Fruit fly (Drosophila melanogaster) whole organism, embryonic: ENCODE results near the gene CG8944.

Experiments used
- Abd-B ChIP-seq: fragments of 200-800 bp; sonication (Bioruptor generic); optimal IDR thresholded peaks from 2 replicates; lab custom pipeline; 2018; ENCODE audit warnings: missing biosample characterization, mild to moderate bottlenecking, missing genetic modification characterization, moderate library complexity
- Ada2b ChIP-seq: fragments of 200-800 bp; sonication (Bioruptor generic); IDR thresholded peaks from 2 replicates; pipeline ENCODE4 v1.3.6; 2022; ENCODE audit warnings: missing biosample characterization, missing genetic modification characterization
- Adf1 ChIP-seq: fragments of 200-800 bp; sonication (Bioruptor generic); IDR thresholded peaks from 2 replicates; pipeline ENCODE4 v1.3.6; 2022; ENCODE audit warnings: missing biosample characterization, missing genetic modification characterization
- CG10209 ChIP-seq: fragments of 200-800 bp; sonication (Bioruptor generic); optimal IDR thresholded peaks from 3 replicates; lab custom pipeline; 2017; ENCODE audit warnings: missing biosample characterization, mild to moderate bottlenecking, missing genetic modification characterization, missing genetic modification reagents
- CG10959 ChIP-seq: fragments of 200-800 bp; sonication (Bioruptor generic); IDR thresholded peaks from 2 replicates; pipeline ENCODE4 v1.3.6; 2022; ENCODE audit warnings: missing biosample characterization, missing genetic modification characterization
- CG12071 ChIP-seq: fragments of 200-800 bp; sonication (Bioruptor generic); optimal IDR thresholded peaks from 3 replicates; lab custom pipeline; 2018; ENCODE audit warnings: missing biosample characterization, mild to moderate bottlenecking, missing genetic modification characterization
- CG12219 ChIP-seq: fragments of 200-800 bp; sonication (Bioruptor generic); optimal IDR thresholded peaks from 3 replicates; lab custom pipeline; 2018; ENCODE audit warnings: missing biosample characterization, mild to moderate bottlenecking, missing genetic modification characterization
- CG12659 ChIP-seq: fragments of 200-800 bp; sonication (Bioruptor generic); optimal IDR thresholded peaks from 3 replicates; lab custom pipeline; 2017; ENCODE audit warnings: mild to moderate bottlenecking, missing biosample characterization, missing genetic modification reagents, missing genetic modification characterization
- CG12769 ChIP-seq: fragments of 200-800 bp; sonication (Bioruptor generic); optimal IDR thresholded peaks from 2 replicates; lab custom pipeline; 2019; ENCODE audit warnings: missing biosample characterization, mild to moderate bottlenecking, missing genetic modification characterization, moderate library complexity
- CG12942 ChIP-seq: fragments of 200-800 bp; sonication (Bioruptor generic); optimal IDR thresholded peaks from 3 replicates; lab custom pipeline; 2016; ENCODE audit warnings: missing biosample characterization, missing genetic modification characterization
- CG13424 ChIP-seq: fragments of 200-800 bp; sonication (Bioruptor generic); optimal IDR thresholded peaks from 2 replicates; lab custom pipeline; 2019; ENCODE audit warnings: missing biosample characterization, mild to moderate bottlenecking, missing genetic modification characterization, moderate library complexity
- CG14667 ChIP-seq: fragments of 200-800 bp; sonication (Bioruptor generic); IDR thresholded peaks from 2 replicates; pipeline ENCODE4 v1.3.6; 2022; ENCODE audit warnings: missing biosample characterization, missing genetic modification characterization
- CG14965 ChIP-seq: fragments of 200-800 bp; sonication (Bioruptor generic); optimal IDR thresholded peaks from 2 replicates; lab custom pipeline; 2016; ENCODE audit warnings: missing biosample characterization, missing genetic modification characterization, borderline replicate concordance
- CG15269 ChIP-seq: fragments of 200-800 bp; sonication (Bioruptor generic); optimal IDR thresholded peaks from 2 replicates; lab custom pipeline; 2018; ENCODE audit warnings: missing biosample characterization, mild to moderate bottlenecking, missing genetic modification characterization, moderate library complexity
- CG18619 ChIP-seq: fragments of 200-800 bp; sonication (Bioruptor generic); optimal IDR thresholded peaks from 3 replicates; lab custom pipeline; 2017; ENCODE audit warnings: missing biosample characterization, mild to moderate bottlenecking, missing genetic modification characterization
- CG2875 ChIP-seq: fragments of 200-800 bp; sonication (Bioruptor generic); optimal IDR thresholded peaks from 2 replicates; lab custom pipeline; 2017; ENCODE audit warnings: missing biosample characterization, mild to moderate bottlenecking, missing genetic modification characterization, missing genetic modification reagents
- CG3281 ChIP-seq: fragments of 200-800 bp; sonication (Bioruptor generic); optimal IDR thresholded peaks from 3 replicates; lab custom pipeline; 2017; ENCODE audit warnings: missing biosample characterization, mild to moderate bottlenecking, missing genetic modification characterization
- CG34376 ChIP-seq: fragments of 200-800 bp; sonication (Bioruptor generic); optimal IDR thresholded peaks from 2 replicates; lab custom pipeline; 2018; ENCODE audit warnings: missing biosample characterization, mild to moderate bottlenecking, missing genetic modification characterization
- CG4360 ChIP-seq: fragments of 200-800 bp; sonication (Bioruptor generic); IDR thresholded peaks from 2 replicates; pipeline ENCODE4 v1.3.6; 2022; ENCODE audit warnings: missing biosample characterization, missing genetic modification characterization
- CG4404 ChIP-seq: fragments of 200-800 bp; sonication (Bioruptor generic); IDR thresholded peaks from 2 replicates; pipeline ENCODE4 v1.3.6; 2022; ENCODE audit warnings: missing biosample characterization, missing genetic modification characterization
- CG5180 ChIP-seq: fragments of 200-800 bp; sonication (Bioruptor generic); optimal IDR thresholded peaks from 3 replicates; lab custom pipeline; 2017; ENCODE audit warnings: missing biosample characterization, missing genetic modification characterization, mild to moderate bottlenecking, moderate library complexity, missing genetic modification reagents
- CG9797 ChIP-seq: fragments of 200-800 bp; sonication (Bioruptor generic); optimal IDR thresholded peaks from 3 replicates; lab custom pipeline; 2018; ENCODE audit warnings: missing biosample characterization, mild to moderate bottlenecking, missing genetic modification characterization
- CG9876 ChIP-seq: fragments of 200-800 bp; sonication (Bioruptor generic); optimal IDR thresholded peaks from 2 replicates; lab custom pipeline; 2016; ENCODE audit warnings: missing biosample characterization, missing genetic modification characterization
- D ChIP-seq, 2 experiments: fragments of 200-800 bp in 1 of 2; fragments of >200 bp in 1 of 2; sonication (Bioruptor generic) in 1 of 2; optimal IDR thresholded peaks; 2 replicates in 1 of 2; 3 replicates in 1 of 2; lab custom pipeline; 2017; ENCODE audit warnings: mild to moderate bottlenecking in 1 of 2, missing biosample characterization in 1 of 2, missing genetic modification characterization in 1 of 2, missing genetic modification reagents in 1 of 2
- Drgx ChIP-seq: fragments of 200-800 bp; sonication (Bioruptor generic); IDR thresholded peaks from 2 replicates; pipeline ENCODE4 v1.3.6; 2022; ENCODE audit warnings: missing biosample characterization, missing genetic modification characterization
- HLH3B ChIP-seq: fragments of 200-800 bp; sonication (Bioruptor generic); IDR thresholded peaks from 2 replicates; pipeline ENCODE4 v1.3.6; 2022; ENCODE audit warnings: missing biosample characterization, missing genetic modification characterization
- Hand ChIP-seq: fragments of 200-800 bp; sonication (Bioruptor generic); optimal IDR thresholded peaks from 2 replicates; lab custom pipeline; 2017; ENCODE audit warnings: mild to moderate bottlenecking, missing biosample characterization, missing genetic modification reagents, missing genetic modification characterization
- Hey ChIP-seq: fragments of 200-800 bp; sonication (Bioruptor generic); optimal IDR thresholded peaks from 3 replicates; lab custom pipeline; 2018; ENCODE audit warnings: missing biosample characterization, mild to moderate bottlenecking, missing genetic modification characterization
- MBD-R2 ChIP-seq: fragments of 200-800 bp; sonication (Bioruptor generic); IDR thresholded peaks from 2 replicates; pipeline ENCODE4 v1.3.6; 2022; ENCODE audit warnings: missing biosample characterization, missing genetic modification characterization
- Ssrp ChIP-seq: fragments of 200-800 bp; sonication (Bioruptor generic); optimal IDR thresholded peaks from 2 replicates; lab custom pipeline; 2018; ENCODE audit warnings: missing biosample characterization, mild to moderate bottlenecking, missing genetic modification characterization, moderate library complexity
- aop ChIP-seq: fragments of 200-800 bp; sonication (Bioruptor generic); IDR thresholded peaks from 2 replicates; pipeline ENCODE4 v1.3.6; 2022; ENCODE audit warnings: missing biosample characterization, missing genetic modification characterization
- chif ChIP-seq, 2 experiments: fragments of 200-800 bp; sonication (Bioruptor generic); optimal IDR thresholded peaks; 3 replicates each; lab custom pipeline; 2016; ENCODE audit warnings: missing biosample characterization in 2 of 2, missing genetic modification characterization in 2 of 2
- ci ChIP-seq: fragments of 200-800 bp; sonication (Bioruptor generic); IDR thresholded peaks from 3 replicates; pipeline ENCODE4 v1.3.6; 2022; ENCODE audit warnings: missing biosample characterization, missing genetic modification characterization
- dan ChIP-seq: fragments of 200-800 bp; sonication (Bioruptor generic); IDR thresholded peaks from 2 replicates; pipeline ENCODE4 v1.3.6; 2022; ENCODE audit warnings: missing biosample characterization, missing genetic modification characterization
- danr ChIP-seq: fragments of 200-800 bp; sonication (Bioruptor generic); IDR thresholded peaks from 2 replicates; pipeline ENCODE4 v1.3.6; 2022; ENCODE audit warnings: missing biosample characterization, missing genetic modification characterization
- dysf ChIP-seq: fragments of 200-800 bp; sonication (Bioruptor generic); IDR thresholded peaks from 3 replicates; pipeline ENCODE4 v1.3.6; 2022; ENCODE audit warnings: missing biosample characterization, missing genetic modification characterization
- gro ChIP-seq: fragments of 200-800 bp; sonication (Bioruptor generic); optimal IDR thresholded peaks from 2 replicates; lab custom pipeline; 2016; ENCODE audit warnings: missing biosample characterization, missing genetic modification characterization
- lbe ChIP-seq: fragments of 200-800 bp; sonication (Bioruptor generic); optimal IDR thresholded peaks from 2 replicates; lab custom pipeline; 2016; ENCODE audit warnings: missing biosample characterization, mild to moderate bottlenecking, missing genetic modification characterization
- mld ChIP-seq: fragments of 200-800 bp; sonication (Bioruptor generic); IDR thresholded peaks from 3 replicates; pipeline ENCODE4 v1.3.6; 2022; ENCODE audit warnings: missing biosample characterization, missing genetic modification characterization; ENCODE audit not compliant: partially characterized antibody
- nerfin-2 ChIP-seq: fragments of 200-800 bp; sonication (Bioruptor generic); IDR thresholded peaks from 2 replicates; pipeline ENCODE4 v1.3.6; 2022; ENCODE audit warnings: missing biosample characterization, missing genetic modification characterization; ENCODE audit not compliant: partially characterized antibody
- nom ChIP-seq: fragments of 200-800 bp; sonication (Bioruptor generic); optimal IDR thresholded peaks from 2 replicates; lab custom pipeline; 2017; ENCODE audit warnings: missing biosample characterization, missing genetic modification characterization, mild to moderate bottlenecking, moderate library complexity, missing genetic modification reagents
- oc ChIP-seq: fragments of 200-800 bp; sonication (Bioruptor generic); optimal IDR thresholded peaks from 2 replicates; lab custom pipeline; 2018; ENCODE audit warnings: missing biosample characterization, mild to moderate bottlenecking, missing genetic modification characterization, moderate library complexity
- phol ChIP-seq: fragments of 200-800 bp; sonication (Bioruptor generic); optimal IDR thresholded peaks from 3 replicates; lab custom pipeline; 2018; ENCODE audit warnings: missing biosample characterization, mild to moderate bottlenecking, missing genetic modification characterization, moderate library complexity
- pita ChIP-seq: fragments of 200-800 bp; sonication (Bioruptor generic); optimal IDR thresholded peaks from 2 replicates; lab custom pipeline; 2017; ENCODE audit warnings: missing biosample characterization, mild to moderate bottlenecking, missing genetic modification characterization
- salm ChIP-seq: fragments of 200-800 bp; sonication (Bioruptor generic); optimal IDR thresholded peaks from 2 replicates; lab custom pipeline; 2018; ENCODE audit warnings: missing biosample characterization, mild to moderate bottlenecking, missing genetic modification characterization
- tap ChIP-seq: fragments of 200-800 bp; optimal IDR thresholded peaks from 3 replicates; lab custom pipeline; 2019; ENCODE audit warnings: missing biosample characterization, mild to moderate bottlenecking, missing genetic modification characterization, moderate library complexity
- toy ChIP-seq: fragments of 200-800 bp; sonication (Bioruptor generic); IDR thresholded peaks from 2 replicates; pipeline ENCODE4 v1.3.6; 2022; ENCODE audit warnings: missing biosample characterization, missing genetic modification characterization
- trem ChIP-seq: fragments of 200-800 bp; optimal IDR thresholded peaks from 3 replicates; lab custom pipeline; 2019; ENCODE audit warnings: missing biosample characterization, mild to moderate bottlenecking, missing genetic modification characterization, moderate library complexity
- wek ChIP-seq: fragments of 200-800 bp; sonication (Bioruptor generic); optimal IDR thresholded peaks from 3 replicates; lab custom pipeline; 2018; ENCODE audit warnings: missing biosample characterization, mild to moderate bottlenecking, missing genetic modification characterization, moderate library complexity

Gene CG8944

dm6 chrX:15740288-15740726 lies 5.7 kb downstream of the CG8944 start (continued):
- TF ChIP-seq toy (GFP tag; lab: Robert Waterston, UW) (0 out of 2 replicates have a peak, but pooled peaks have one; percentile 40), Hand (GFP tag; lab: Kevin White, UChicago) (peak; percentile 76), phol (peak; percentile 52), CG13424 (tag; lab: Kevin White, UChicago) (peak; percentile 77), CG14667 (GFP tag; lab: Robert Waterston, UW) (peak; percentile 60), CG2875 (peak; percentile 1), danr (no peak), Abd-B (GFP tag; lab: Kevin White, UChicago) (peak; percentile 12), lbe (GFP tag; lab: Kevin White, UChicago) (peak; percentile 79), pita (GFP tag; lab: Kevin White, UChicago) (no peak), CG3281 (peak; percentile 78), CG12071 (GFP tag; lab: Kevin White, UChicago) (peak; percentile 67), CG12219 (GFP tag; lab: Kevin White, UChicago) (peak; percentile 67), mld (GFP tag; lab: Robert Waterston, UW) (no peak), chif (GFP tag; optimal IDR thresholded peaks at IDR 0.05; lab: Kevin White, UChicago) (peak in 1 of 2 experiments; percentile 40), CG5180 (GFP tag; lab: Kevin White, UChicago) (no peak), dan (no peak), trem (tag; lab: Kevin White, UChicago) (no peak), CG15269 (peak; percentile 80), CG9876 (GFP tag; lab: Kevin White, UChicago) (no peak), HLH3B (peak; percentile 68), oc (tag; lab: Kevin White, UChicago) (no peak), dysf (GFP tag; lab: Robert Waterston, UW) (peak; percentile 83), Ada2b (GFP tag; lab: Robert Waterston, UW) (peak; percentile 75), Hey (tag; lab: Kevin White, UChicago) (peak; percentile 57), aop (GFP tag; lab: Robert Waterston, UW) (no peak), tap (tag; lab: Kevin White, UChicago) (no peak), gro (GFP tag; lab: Kevin White, UChicago) (peak; percentile 87), salm (tag; lab: Kevin White, UChicago) (peak; percentile 55), ci (GFP tag; lab: Robert Waterston, UW) (peak; percentile 85), nom (GFP tag; lab: Kevin White, UChicago) (no peak), CG12769 (peak; percentile 87), CG10209 (GFP tag; lab: Kevin White, UChicago) (peak; percentile 70), D (optimal IDR thresholded peaks at IDR 0.05; lab: Kevin White, UChicago) (no peak), D (GFP tag; optimal IDR thresholded peaks at IDR 0.05; lab: Kevin White, UChicago) (no peak), CG4404 (peak; percentile 50), CG9797 (GFP tag; lab: Kevin White, UChicago) (no peak), CG10959 (GFP tag; lab: Robert Waterston, UW) (peak; percentile 46; the same call in 1 of the 2 replicates), nerfin-2 (no peak), wek (no peak), CG4360 (GFP tag; lab: Robert Waterston, UW) (no peak), CG14965 (no peak), Adf1 (peak; percentile 52; the same call in 1 of the 2 replicates), Drgx (GFP tag; lab: Robert Waterston, UW) (peak; percentile 46), Ssrp (peak; percentile 46), CG34376 (peak; percentile 66), CG12942 (GFP tag; lab: Kevin White, UChicago) (peak; percentile 30), CG12659 (peak; percentile 78), CG18619 (GFP tag; lab: Kevin White, UChicago) (peak; percentile 76), MBD-R2 (GFP tag; lab: Robert Waterston, UW) (peak; percentile 60; the same call in 1 of the 2 replicates)
